Worm (Caenorhabditis elegans) whole organism, mixed stage, embryonic: ENCODE results near the gene cpg-4.

Source experiments
- M03D4.4 ChIP-seq: sonication (generic microtip); optimal IDR thresholded peaks from 2 replicates; lab custom pipeline; 2017; ENCODE audit warnings: mild to moderate bottlenecking, missing genetic modification characterization, missing compliant biosample characterization
- bed-3 ChIP-seq: fragments of 200-800 bp; sonication (Bioruptor generic); optimal IDR thresholded peaks from 3 replicates; lab custom pipeline; 2018; ENCODE audit warnings: mild to moderate bottlenecking, missing genetic modification characterization, moderate library complexity, missing compliant biosample characterization
- blmp-1 ChIP-seq: fragments of 150-350 bp; optimal IDR thresholded peaks from 2 replicates; lab custom pipeline; 2014; ENCODE audit warnings: missing biosample characterization, missing genetic modification characterization
- ceh-39 ChIP-seq: fragments of 150-350 bp; optimal IDR thresholded peaks from 2 replicates; lab custom pipeline; 2014; ENCODE audit warnings: missing biosample characterization, missing genetic modification characterization
- ceh-43 ChIP-seq: fragments of 200-800 bp; sonication (Bioruptor generic); optimal IDR thresholded peaks from 2 replicates; lab custom pipeline; 2018; ENCODE audit warnings: mild to moderate bottlenecking, missing genetic modification characterization, moderate library complexity, missing compliant biosample characterization
- ceh-83 ChIP-seq: fragments of 200-800 bp; sonication (Bioruptor generic); optimal IDR thresholded peaks from 2 replicates; lab custom pipeline; 2018; ENCODE audit warnings: mild to moderate bottlenecking, missing genetic modification characterization, missing compliant biosample characterization
- cnd-1 ChIP-seq: fragments of 200-800 bp; sonication (Bioruptor generic); optimal IDR thresholded peaks from 2 replicates; lab custom pipeline; 2018; ENCODE audit warnings: mild to moderate bottlenecking, missing genetic modification characterization, missing compliant biosample characterization
- drap-1 ChIP-seq: fragments of 200-800 bp; sonication (Bioruptor generic); optimal IDR thresholded peaks from 3 replicates; lab custom pipeline; 2018; ENCODE audit warnings: mild to moderate bottlenecking, missing genetic modification characterization, missing compliant biosample characterization
- elt-1 ChIP-seq: sonication (generic microtip); optimal IDR thresholded peaks from 2 replicates; lab custom pipeline; 2017; ENCODE audit warnings: missing genetic modification characterization, mild to moderate bottlenecking, missing compliant biosample characterization, antibody characterized with exemption, moderate library complexity, borderline replicate concordance; ENCODE audit not compliant: insufficient read depth
- elt-3 ChIP-seq: fragments of 150-350 bp; optimal IDR thresholded peaks from 2 replicates; lab custom pipeline; 2014; ENCODE audit warnings: missing biosample characterization, missing genetic modification characterization
- flh-1 ChIP-seq: fragments of 200-800 bp; sonication (Bioruptor generic); optimal IDR thresholded peaks from 2 replicates; lab custom pipeline; 2018; ENCODE audit warnings: mild to moderate bottlenecking, missing genetic modification characterization, moderate library complexity, missing compliant biosample characterization
- ham-2 ChIP-seq: fragments of 200-800 bp; sonication (Bioruptor generic); optimal IDR thresholded peaks from 2 replicates; lab custom pipeline; 2018; ENCODE audit warnings: mild to moderate bottlenecking, missing genetic modification characterization, missing compliant biosample characterization
- hlh-1 ChIP-seq: fragments of 150-350 bp; optimal IDR thresholded peaks from 2 replicates; lab custom pipeline; 2014; ENCODE audit warnings: missing biosample characterization, missing genetic modification reagents, missing genetic modification characterization
- lin-13 ChIP-seq: fragments of 150-350 bp; optimal IDR thresholded peaks from 2 replicates; lab custom pipeline; 2014; ENCODE audit warnings: missing biosample characterization, missing genetic modification characterization
- lin-32 ChIP-seq: fragments of 200-800 bp; sonication (Bioruptor generic); optimal IDR thresholded peaks from 2 replicates; lab custom pipeline; 2018; ENCODE audit warnings: mild to moderate bottlenecking, missing genetic modification characterization, missing compliant biosample characterization
- lsy-2 ChIP-seq: fragments of 150-350 bp; optimal IDR thresholded peaks from 2 replicates; lab custom pipeline; 2014; ENCODE audit warnings: missing biosample characterization, missing genetic modification characterization
- mab-5 ChIP-seq: fragments of 150-350 bp; optimal IDR thresholded peaks from 2 replicates; lab custom pipeline; 2014; ENCODE audit warnings: missing biosample characterization, missing genetic modification characterization
- mep-1 ChIP-seq: fragments of 150-350 bp; optimal IDR thresholded peaks from 2 replicates; lab custom pipeline; 2017; ENCODE audit warnings: missing biosample characterization, missing genetic modification reagents, missing genetic modification characterization, inconsistent platforms
- mls-2 ChIP-seq: sonication (generic microtip); optimal IDR thresholded peaks from 2 replicates; lab custom pipeline; 2016; ENCODE audit warnings: mild to moderate bottlenecking, missing genetic modification characterization, moderate library complexity, missing compliant biosample characterization
- nhr-12 ChIP-seq: fragments of 150-350 bp; optimal IDR thresholded peaks from 2 replicates; lab custom pipeline; 2014; ENCODE audit warnings: missing biosample characterization, missing genetic modification characterization
- nhr-2 ChIP-seq: fragments of 150-350 bp; optimal IDR thresholded peaks from 2 replicates; lab custom pipeline; 2014; ENCODE audit warnings: missing biosample characterization, missing genetic modification characterization
- nhr-237 ChIP-seq: fragments of 150-350 bp; optimal IDR thresholded peaks from 2 replicates; lab custom pipeline; 2014; ENCODE audit warnings: missing biosample characterization, missing genetic modification characterization
- nhr-28 ChIP-seq: fragments of 150-350 bp; optimal IDR thresholded peaks from 2 replicates; lab custom pipeline; 2014; ENCODE audit warnings: missing biosample characterization, missing genetic modification characterization
- nhr-76 ChIP-seq: sonication (generic microtip); optimal IDR thresholded peaks from 2 replicates; lab custom pipeline; 2017; ENCODE audit warnings: missing biosample characterization, missing genetic modification characterization
- pha-4 ChIP-seq: fragments of 150-350 bp; optimal IDR thresholded peaks from 2 replicates; lab custom pipeline; 2018; ENCODE audit warnings: missing biosample characterization, missing genetic modification reagents, missing genetic modification characterization
- sem-2 ChIP-seq: fragments of 200-800 bp; sonication (Bioruptor generic); optimal IDR thresholded peaks from 2 replicates; lab custom pipeline; 2018; ENCODE audit warnings: mild to moderate bottlenecking, missing genetic modification characterization, missing compliant biosample characterization
- snpc-4 ChIP-seq: fragments of 150-350 bp; optimal IDR thresholded peaks from 2 replicates; lab custom pipeline; 2014; ENCODE audit warnings: missing biosample characterization, missing genetic modification characterization
- sptf-1 ChIP-seq: sonication (generic microtip); optimal IDR thresholded peaks from 2 replicates; lab custom pipeline; 2017; ENCODE audit warnings: mild to moderate bottlenecking, missing genetic modification characterization, moderate library complexity, missing compliant biosample characterization
- unc-120 ChIP-seq: sonication (generic microtip); optimal IDR thresholded peaks from 2 replicates; lab custom pipeline; 2017; ENCODE audit warnings: missing genetic modification characterization, missing compliant biosample characterization; ENCODE audit not compliant: poor library complexity, severe bottlenecking
- unc-39 ChIP-seq: fragments of 150-350 bp; optimal IDR thresholded peaks from 2 replicates; lab custom pipeline; 2014; ENCODE audit warnings: missing biosample characterization, missing genetic modification characterization
- zip-8 ChIP-seq: fragments of 150-350 bp; optimal IDR thresholded peaks from 2 replicates; lab custom pipeline; 2014; ENCODE audit warnings: missing biosample characterization, missing genetic modification characterization
- ztf-11 ChIP-seq: fragments of 150-350 bp; optimal IDR thresholded peaks from 2 replicates; lab custom pipeline; 2014; ENCODE audit warnings: missing biosample characterization, missing genetic modification characterization

Gene cpg-4

DNA sequence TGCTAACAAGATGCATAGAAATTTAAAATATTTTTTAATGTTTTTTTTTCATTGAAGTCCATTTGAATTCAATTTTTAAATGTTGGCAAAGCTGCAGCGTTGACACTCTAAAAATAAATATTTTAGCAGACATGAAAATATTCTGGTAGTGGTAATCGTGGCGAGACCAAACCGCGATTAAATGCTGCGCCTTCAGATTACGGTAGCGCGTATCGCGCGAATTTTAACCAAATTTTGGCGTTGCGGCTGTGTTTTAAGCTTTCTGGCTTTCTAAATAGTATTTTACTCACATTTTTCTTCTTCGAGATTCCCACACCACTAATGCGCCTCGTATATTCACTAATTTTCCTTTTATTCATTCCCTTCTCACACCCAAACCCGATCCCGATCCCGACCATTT is at the start of gene cpg-4:
Gene cpg-4, plus strand, starts transcription at position 303 of the 400 bp plus-strand sequence.
- no peak for TF ChIP-seq ceh-43 (GFP tag; lab: Kevin White, UChicago)
- TF ChIP-seq sem-2 (GFP tag; lab: Kevin White, UChicago): no peak
- TF ChIP-seq M03D4.4 (tag; lab: Kevin White, UChicago): no peak
- TF ChIP-seq ceh-83 (GFP tag; lab: Kevin White, UChicago): no peak
- no peak for TF ChIP-seq ceh-39
- TF ChIP-seq lsy-2 (tag; lab: Kevin White, UChicago): no peak
- no peak for TF ChIP-seq lin-13 (tag; lab: Kevin White, UChicago)
- TF ChIP-seq unc-39 (tag; lab: Kevin White, UChicago): no peak
- no peak for TF ChIP-seq sptf-1 (tag; lab: Kevin White, UChicago)
- no peak for TF ChIP-seq mab-5 (tag; lab: Kevin White, UChicago)

DNA sequence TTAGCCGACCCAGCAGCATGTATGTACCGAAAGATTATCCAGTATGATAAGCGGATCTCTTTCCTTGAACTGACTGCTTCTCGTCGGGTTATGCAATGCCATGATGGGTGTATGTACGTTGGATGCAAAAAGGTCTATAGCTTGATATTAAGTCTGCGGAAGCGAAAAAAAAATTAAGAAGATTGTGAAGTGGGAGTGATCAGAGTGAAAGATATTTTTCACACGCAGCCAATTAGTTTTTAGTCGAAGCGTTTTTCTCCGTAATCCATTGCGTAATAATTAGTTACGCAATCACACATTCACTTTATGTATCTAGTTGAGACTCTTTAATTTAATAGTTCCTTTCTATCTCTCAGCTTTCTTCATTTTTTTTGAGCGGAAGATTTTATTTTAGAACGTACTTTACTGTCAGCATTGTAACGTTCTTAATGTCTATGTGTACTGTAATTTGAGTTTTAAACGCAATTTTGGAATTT is 46.5 kb upstream of the cpg-4 start:
- peak; percentile 99 for TF ChIP-seq zip-8 (tag; lab: Kevin White, UChicago)
- TF ChIP-seq elt-1 (tag; lab: Kevin White, UChicago): peak; percentile 43
- TF ChIP-seq lin-32: no peak

DNA sequence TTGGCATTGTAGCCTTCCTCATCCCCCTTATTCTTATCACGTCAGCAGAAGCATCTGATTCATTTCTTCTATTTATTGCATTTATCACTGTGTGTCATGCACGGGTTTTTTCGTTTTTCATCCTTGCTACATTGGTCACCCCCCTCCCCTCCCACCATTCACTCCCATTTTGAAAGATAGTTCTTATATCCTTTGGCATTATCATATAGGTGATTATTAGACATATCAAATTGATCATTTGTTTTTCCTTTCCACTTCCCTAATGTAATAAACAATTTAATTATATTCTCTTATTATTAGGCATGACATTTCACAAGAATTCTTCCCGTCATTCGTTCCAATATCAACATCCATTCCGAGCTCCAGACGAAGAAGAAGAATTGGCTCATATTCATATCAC is 45.1 kb upstream of the cpg-4 start, which contains the start of gene M03F8.1:
Gene M03F8.1, plus strand, starts transcription at position 301 of the 400 bp plus-strand sequence.
- no peak for TF ChIP-seq pha-4 (tag; lab: Kevin White, UChicago)
- no peak for TF ChIP-seq blmp-1 (tag; lab: Kevin White, UChicago)
- TF ChIP-seq nhr-28 (tag; lab: Kevin White, UChicago): no peak
- no peak for TF ChIP-seq mls-2 (tag; lab: Kevin White, UChicago)
- no peak for TF ChIP-seq lin-13 (tag; lab: Kevin White, UChicago)
- no peak for TF ChIP-seq cnd-1
- TF ChIP-seq mab-5 (tag; lab: Kevin White, UChicago): no peak
- TF ChIP-seq sem-2 (GFP tag; lab: Kevin White, UChicago): no peak
- no peak for TF ChIP-seq elt-3
- TF ChIP-seq ceh-39: no peak
- no peak for TF ChIP-seq nhr-12 (tag; lab: Kevin White, UChicago)
- TF ChIP-seq drap-1 (GFP tag; lab: Kevin White, UChicago): no peak
- TF ChIP-seq M03D4.4 (tag; lab: Kevin White, UChicago): no peak
- TF ChIP-seq ceh-83 (GFP tag; lab: Kevin White, UChicago): no peak
- TF ChIP-seq ztf-11 (tag; lab: Kevin White, UChicago): no peak
- TF ChIP-seq bed-3: no peak
- TF ChIP-seq ceh-43 (GFP tag; lab: Kevin White, UChicago): no peak
- no peak for TF ChIP-seq zip-8 (tag; lab: Kevin White, UChicago)
- no peak for TF ChIP-seq nhr-76
- TF ChIP-seq elt-1 (tag; lab: Kevin White, UChicago): no peak

DNA sequence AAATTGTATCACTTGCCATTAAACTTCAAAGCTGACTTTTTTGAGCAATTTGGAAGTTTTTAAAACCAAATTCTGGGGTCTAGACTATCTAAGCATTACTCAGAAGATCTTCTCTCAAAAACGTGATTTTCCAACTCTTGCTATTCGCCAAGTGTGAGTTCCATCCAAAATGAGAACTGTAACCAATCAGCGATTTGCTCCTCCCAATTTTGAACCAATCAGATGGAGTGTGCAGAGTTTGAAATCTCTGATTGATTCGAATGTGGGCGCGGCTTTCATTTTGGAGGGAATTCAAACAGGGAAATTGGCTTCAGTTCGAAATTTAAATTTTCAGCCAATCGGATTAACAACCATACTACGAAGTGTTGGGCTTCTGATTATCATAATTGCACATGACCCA is 43.1 kb upstream of the cpg-4 start:
- no peak for TF ChIP-seq lin-32
- TF ChIP-seq nhr-28 (tag; lab: Kevin White, UChicago): no peak
- no peak for TF ChIP-seq drap-1 (GFP tag; lab: Kevin White, UChicago)
- TF ChIP-seq ceh-83 (GFP tag; lab: Kevin White, UChicago): no peak
- no peak for TF ChIP-seq mab-5 (tag; lab: Kevin White, UChicago)
- no peak for TF ChIP-seq ceh-39
- no peak for TF ChIP-seq cnd-1
- no peak for TF ChIP-seq lsy-2 (tag; lab: Kevin White, UChicago)
- TF ChIP-seq unc-39 (tag; lab: Kevin White, UChicago): no peak
- TF ChIP-seq ztf-11 (tag; lab: Kevin White, UChicago): no peak
- TF ChIP-seq M03D4.4 (tag; lab: Kevin White, UChicago): no peak
- TF ChIP-seq ham-2: no peak
- TF ChIP-seq flh-1 (GFP tag; lab: Kevin White, UChicago): no peak
- no peak for TF ChIP-seq nhr-2 (tag; lab: Kevin White, UChicago)
- TF ChIP-seq unc-120: no peak
- TF ChIP-seq lin-13 (tag; lab: Kevin White, UChicago): no peak
- no peak for TF ChIP-seq nhr-237 (tag; lab: Kevin White, UChicago)
- TF ChIP-seq snpc-4 (tag; lab: Kevin White, UChicago): no peak
- no peak for TF ChIP-seq ceh-43 (GFP tag; lab: Kevin White, UChicago)

DNA sequence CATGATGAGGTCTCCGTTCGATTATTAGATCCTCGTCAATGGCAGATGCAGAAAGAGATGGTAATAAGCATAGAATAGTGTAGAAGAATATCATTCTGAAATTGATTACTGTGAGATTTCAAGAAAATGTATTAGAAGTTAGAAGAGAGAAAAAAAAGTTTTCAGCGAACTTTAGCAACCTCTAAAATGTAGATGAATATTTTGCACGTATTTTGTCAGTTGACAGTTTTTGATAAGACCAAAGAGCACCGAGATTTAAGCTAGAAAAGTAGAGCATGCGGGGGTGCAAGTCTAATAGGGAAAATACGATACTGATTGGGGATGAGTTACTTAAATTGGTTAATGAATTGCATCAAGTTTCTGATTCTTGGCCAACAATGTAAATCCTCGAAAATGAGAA is 41.5 kb upstream of the cpg-4 start, which contains the start of gene M03F8.6:
Gene M03F8.6, minus strand, starts transcription at position 101 of the 400 bp plus-strand sequence.
- TF ChIP-seq sem-2 (GFP tag; lab: Kevin White, UChicago) (no peak), hlh-1 (no peak), unc-39 (tag; lab: Kevin White, UChicago) (no peak), blmp-1 (tag; lab: Kevin White, UChicago) (no peak), mep-1 (tag; lab: Kevin White, UChicago) (no peak), lin-32 (no peak), zip-8 (tag; lab: Kevin White, UChicago) (no peak), elt-1 (tag; lab: Kevin White, UChicago) (no peak), snpc-4 (tag; lab: Kevin White, UChicago) (no peak), nhr-237 (tag; lab: Kevin White, UChicago) (no peak), sptf-1 (tag; lab: Kevin White, UChicago) (no peak), ztf-11 (tag; lab: Kevin White, UChicago) (no peak), bed-3 (no peak)
